Worm (Caenorhabditis elegans) whole organism, L1 larva: ENCODE results near the gene srh-39.

Source experiments
- efl-1 ChIP-seq, 4 experiments: fragments of 150-350 bp; optimal IDR thresholded peaks in 3 of 4; peaks in 1 of 4; 1 replicate in 1 of 4; 2 replicates in 3 of 4; lab custom pipeline; 2014; ENCODE audit warnings: missing biosample characterization in 2 of 4, missing genetic modification characterization in 2 of 4, missing genetic modification reagents in 2 of 4
- lin-35 ChIP-seq, 2 experiments: fragments of 150-350 bp; optimal IDR thresholded peaks; 2 replicates each; lab custom pipeline; 2014; ENCODE audit warnings: missing biosample characterization in 2 of 2, missing genetic modification characterization in 2 of 2, missing genetic modification reagents in 2 of 2
- snpc-4 ChIP-seq: fragments of 150-350 bp; optimal IDR thresholded peaks from 2 replicates; lab custom pipeline; 2014; ENCODE audit warnings: missing biosample characterization, missing genetic modification characterization
- snu-23 ChIP-seq: sonication (generic microtip); optimal IDR thresholded peaks from 2 replicates; lab custom pipeline; 2016; ENCODE audit warnings: missing genetic modification characterization, missing compliant biosample characterization

srh-39 gene

DNA sequence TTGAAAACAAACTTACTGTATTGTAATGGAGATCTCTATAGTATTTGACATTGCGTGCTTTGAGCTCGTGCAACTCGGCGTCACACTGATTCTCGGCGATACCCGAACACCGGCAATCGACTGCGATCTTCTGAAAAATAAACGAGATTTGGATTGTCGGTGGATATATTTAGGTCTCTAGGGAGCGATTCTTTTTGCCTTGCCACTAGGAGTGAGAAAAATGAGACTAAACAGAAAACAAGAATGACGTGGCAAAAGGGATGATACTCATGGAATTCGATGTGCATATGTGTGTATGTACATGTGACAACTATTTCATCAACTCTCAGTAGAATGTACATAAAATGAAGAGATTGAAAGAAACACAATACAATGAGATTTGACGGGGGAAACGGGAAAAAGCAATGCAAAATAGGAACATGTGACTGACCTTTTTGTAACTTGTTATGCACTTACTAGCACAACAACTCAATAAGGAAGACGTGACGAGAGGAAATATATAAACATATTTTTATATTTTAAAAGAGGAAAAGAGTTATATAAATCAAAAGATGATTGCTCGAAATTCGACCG is 50.7 kb downstream of the srh-39 start (continued):
- TF ChIP-seq efl-1 (optimal IDR thresholded peaks at IDR 0.05; lab: Kevin White, UChicago) (no peak), efl-1 (GFP tag; optimal IDR thresholded peaks at IDR 0.05 in 1 of 2; lab: Kevin White, UChicago) (peak in 1 of 2 experiments; percentile 79), snpc-4 (no peak), snu-23 (no peak), lin-35 (GFP tag; optimal IDR thresholded peaks at IDR 0.05; lab: Kevin White, UChicago) (no peak)
